Fruit fly (Drosophila melanogaster) whole organism, embryonic: ENCODE measurements around the gene v.
A peak's percentile ranks its signal among the peaks of the same experiment; 100 is the strongest.

Source experiments
- ATbp ChIP-seq: fragments of 200-800 bp; sonication (Bioruptor generic); optimal IDR thresholded peaks from 2 replicates; lab custom pipeline; 2017; ENCODE audit warnings: missing biosample characterization, mild to moderate bottlenecking, missing genetic modification characterization, missing genetic modification reagents
- Asciz ChIP-seq: fragments of 200-800 bp; sonication (Bioruptor generic); optimal IDR thresholded peaks from 2 replicates; lab custom pipeline; 2017; ENCODE audit warnings: missing biosample characterization, mild to moderate bottlenecking, missing genetic modification characterization, missing genetic modification reagents
- CG11504 ChIP-seq: fragments of 200-800 bp; sonication (Bioruptor generic); optimal IDR thresholded peaks from 3 replicates; lab custom pipeline; 2019; ENCODE audit warnings: missing biosample characterization, mild to moderate bottlenecking, missing genetic modification characterization, moderate library complexity
- CG11695 ChIP-seq: fragments of 200-800 bp; sonication (Bioruptor generic); IDR thresholded peaks from 3 replicates; pipeline ENCODE4 v1.3.6; 2022; ENCODE audit warnings: missing biosample characterization, missing genetic modification characterization
- CG13775 ChIP-seq: fragments of 200-800 bp; sonication (Bioruptor generic); optimal IDR thresholded peaks from 3 replicates; lab custom pipeline; 2017; ENCODE audit warnings: missing biosample characterization, mild to moderate bottlenecking, missing genetic modification characterization
- CG13894 ChIP-seq: fragments of 200-800 bp; sonication (Bioruptor generic); optimal IDR thresholded peaks from 3 replicates; lab custom pipeline; 2018; ENCODE audit warnings: missing biosample characterization, mild to moderate bottlenecking, missing genetic modification characterization, moderate library complexity
- CG14710 ChIP-seq: fragments of 200-800 bp; sonication (Bioruptor generic); optimal IDR thresholded peaks from 3 replicates; lab custom pipeline; 2019; ENCODE audit warnings: missing biosample characterization, mild to moderate bottlenecking, missing genetic modification characterization, moderate library complexity
- CG16813 ChIP-seq: fragments of 200-800 bp; sonication (Bioruptor generic); IDR thresholded peaks from 3 replicates; pipeline ENCODE4 v1.3.6; 2022; ENCODE audit warnings: missing biosample characterization, missing genetic modification characterization; ENCODE audit not compliant: partially characterized antibody
- CG17912 ChIP-seq: fragments of 200-800 bp; sonication (Bioruptor generic); optimal IDR thresholded peaks from 2 replicates; lab custom pipeline; 2018; ENCODE audit warnings: missing biosample characterization, mild to moderate bottlenecking, missing genetic modification characterization
- CG30020 ChIP-seq: fragments of 200-800 bp; optimal IDR thresholded peaks from 2 replicates; lab custom pipeline; 2019; ENCODE audit warnings: missing biosample characterization, mild to moderate bottlenecking, missing genetic modification characterization, moderate library complexity
- CG30403 ChIP-seq: fragments of 200-800 bp; sonication (Bioruptor generic); optimal IDR thresholded peaks from 3 replicates; lab custom pipeline; 2016; ENCODE audit warnings: missing biosample characterization, missing genetic modification characterization
- CG31388 ChIP-seq: fragments of 200-800 bp; sonication (Bioruptor generic); optimal IDR thresholded peaks from 2 replicates; lab custom pipeline; 2016; ENCODE audit warnings: missing biosample characterization, missing genetic modification characterization
- CG33557 ChIP-seq: fragments of 200-800 bp; sonication (Bioruptor generic); optimal IDR thresholded peaks from 2 replicates; lab custom pipeline; 2019; ENCODE audit warnings: missing biosample characterization, mild to moderate bottlenecking, missing genetic modification characterization, moderate library complexity
- CG3726 ChIP-seq: fragments of 200-800 bp; sonication (Bioruptor generic); IDR thresholded peaks from 3 replicates; pipeline ENCODE4, ENCODE4 v1.3.6; 2022; ENCODE audit warnings: missing biosample characterization, missing genetic modification characterization
- CG3847 ChIP-seq: fragments of 200-800 bp; sonication (Bioruptor generic); IDR thresholded peaks from 2 replicates; pipeline ENCODE4 v1.3.6; 2022; ENCODE audit warnings: missing biosample characterization, missing genetic modification characterization
- CG4730 ChIP-seq: fragments of 200-800 bp; sonication (Bioruptor generic); IDR thresholded peaks from 2 replicates; pipeline ENCODE4 v1.3.6; 2022; ENCODE audit warnings: missing biosample characterization, missing genetic modification characterization
- CG8388 ChIP-seq: fragments of 200-800 bp; sonication (Bioruptor generic); optimal IDR thresholded peaks from 2 replicates; lab custom pipeline; 2019; ENCODE audit warnings: missing biosample characterization, mild to moderate bottlenecking, missing genetic modification characterization, moderate library complexity
- CG8478 ChIP-seq: fragments of >200 bp; optimal IDR thresholded peaks from 2 replicates; lab custom pipeline; 2018
- CG9609 ChIP-seq: fragments of 200-800 bp; sonication (Bioruptor generic); optimal IDR thresholded peaks from 3 replicates; lab custom pipeline; 2016; ENCODE audit warnings: missing biosample characterization, missing genetic modification characterization
- CG9876 ChIP-seq: fragments of 200-800 bp; sonication (Bioruptor generic); optimal IDR thresholded peaks from 2 replicates; lab custom pipeline; 2016; ENCODE audit warnings: missing biosample characterization, missing genetic modification characterization
- CrebB ChIP-seq: fragments of 200-800 bp; sonication (Bioruptor generic); optimal IDR thresholded peaks from 3 replicates; lab custom pipeline; 2018; ENCODE audit warnings: missing biosample characterization, mild to moderate bottlenecking, missing genetic modification characterization
- D ChIP-seq, 2 experiments: fragments of 200-800 bp in 1 of 2; fragments of >200 bp in 1 of 2; sonication (Bioruptor generic) in 1 of 2; optimal IDR thresholded peaks; 2 replicates in 1 of 2; 3 replicates in 1 of 2; lab custom pipeline; 2017; ENCODE audit warnings: mild to moderate bottlenecking in 1 of 2, missing biosample characterization in 1 of 2, missing genetic modification characterization in 1 of 2, missing genetic modification reagents in 1 of 2
- Doc2 ChIP-seq: fragments of 200-800 bp; sonication (Bioruptor generic); IDR thresholded peaks from 2 replicates; pipeline ENCODE4 v1.3.6; 2022; ENCODE audit warnings: missing biosample characterization, missing genetic modification characterization
- HmgZ ChIP-seq: fragments of 200-800 bp; sonication (Bioruptor generic); optimal IDR thresholded peaks from 2 replicates; lab custom pipeline; 2018; ENCODE audit warnings: missing biosample characterization, mild to moderate bottlenecking, missing genetic modification characterization
- Hmx ChIP-seq: fragments of 200-800 bp; sonication (Bioruptor generic); optimal IDR thresholded peaks from 2 replicates; lab custom pipeline; 2016; ENCODE audit warnings: missing biosample characterization, missing genetic modification characterization
- MBD-R2 ChIP-seq: fragments of 200-800 bp; sonication (Bioruptor generic); IDR thresholded peaks from 2 replicates; pipeline ENCODE4 v1.3.6; 2022; ENCODE audit warnings: missing biosample characterization, missing genetic modification characterization
- NC2β ChIP-seq: fragments of 200-800 bp; sonication (Bioruptor generic); optimal IDR thresholded peaks from 2 replicates; lab custom pipeline; 2016; ENCODE audit warnings: missing biosample characterization, missing genetic modification characterization
- NFAT ChIP-seq: fragments of 200-800 bp; sonication (Bioruptor generic); IDR thresholded peaks from 2 replicates; pipeline ENCODE4 v1.3.6; 2022; ENCODE audit warnings: missing biosample characterization, missing genetic modification characterization
- Nf-YC ChIP-seq: fragments of 200-800 bp; optimal IDR thresholded peaks from 3 replicates; lab custom pipeline; 2019; ENCODE audit warnings: missing biosample characterization, mild to moderate bottlenecking, missing genetic modification characterization, moderate library complexity
- Sox102F ChIP-seq: fragments of 200-800 bp; sonication (Bioruptor generic); optimal IDR thresholded peaks from 2 replicates; lab custom pipeline; 2018; ENCODE audit warnings: missing biosample characterization, mild to moderate bottlenecking, missing genetic modification characterization, moderate library complexity
- Ssrp ChIP-seq: fragments of 200-800 bp; sonication (Bioruptor generic); optimal IDR thresholded peaks from 2 replicates; lab custom pipeline; 2018; ENCODE audit warnings: missing biosample characterization, mild to moderate bottlenecking, missing genetic modification characterization, moderate library complexity
- ac ChIP-seq: fragments of 200-800 bp; sonication (Bioruptor generic); optimal IDR thresholded peaks from 3 replicates; lab custom pipeline; 2017; ENCODE audit warnings: missing biosample characterization, mild to moderate bottlenecking, missing genetic modification characterization
- ara ChIP-seq: fragments of 200-800 bp; sonication (Bioruptor generic); IDR thresholded peaks from 2 replicates; pipeline ENCODE4 v1.3.6; 2022; ENCODE audit warnings: missing biosample characterization, missing genetic modification characterization
- crc ChIP-seq: fragments of 200-800 bp; sonication (Bioruptor generic); optimal IDR thresholded peaks from 2 replicates; lab custom pipeline; 2016; ENCODE audit warnings: missing biosample characterization, missing genetic modification characterization
- dan ChIP-seq: fragments of 200-800 bp; sonication (Bioruptor generic); IDR thresholded peaks from 2 replicates; pipeline ENCODE4 v1.3.6; 2022; ENCODE audit warnings: missing biosample characterization, missing genetic modification characterization
- esg ChIP-seq: fragments of 200-800 bp; sonication (Bioruptor generic); conservative IDR thresholded peaks from 2 replicates; pipeline ENCODE4 v1.3.6; 2022; ENCODE audit warnings: missing biosample characterization, missing genetic modification characterization
- fd96Cb ChIP-seq: fragments of 200-800 bp; sonication (Bioruptor generic); optimal IDR thresholded peaks from 2 replicates; lab custom pipeline; 2018; ENCODE audit warnings: missing biosample characterization, mild to moderate bottlenecking, missing genetic modification characterization, moderate library complexity
- grau ChIP-seq: fragments of 200-800 bp; optimal IDR thresholded peaks from 3 replicates; lab custom pipeline; 2019; ENCODE audit warnings: missing biosample characterization, mild to moderate bottlenecking, missing genetic modification characterization, moderate library complexity
- gsb-n ChIP-seq: fragments of 200-800 bp; sonication (Bioruptor generic); optimal IDR thresholded peaks from 3 replicates; lab custom pipeline; 2018; ENCODE audit warnings: missing biosample characterization, mild to moderate bottlenecking, missing genetic modification characterization
- hb ChIP-seq: fragments of 200-800 bp; sonication (Bioruptor generic); IDR thresholded peaks from 3 replicates; pipeline ENCODE4 v1.3.6; 2022; ENCODE audit warnings: missing biosample characterization, missing genetic modification characterization; ENCODE audit not compliant: partially characterized antibody
- hbn ChIP-seq: fragments of 200-800 bp; sonication (Bioruptor generic); IDR thresholded peaks from 2 replicates; pipeline ENCODE4 v1.3.6; 2022; ENCODE audit warnings: missing biosample characterization, missing genetic modification characterization; ENCODE audit not compliant: partially characterized antibody
- jigr1 ChIP-seq: fragments of 200-800 bp; sonication (Bioruptor generic); IDR thresholded peaks from 3 replicates; pipeline ENCODE4 v1.3.6; 2022; ENCODE audit warnings: missing biosample characterization, missing genetic modification characterization
- lab ChIP-seq: fragments of 200-800 bp; sonication (Bioruptor generic); optimal IDR thresholded peaks from 3 replicates; lab custom pipeline; 2017; ENCODE audit warnings: missing biosample characterization, missing genetic modification characterization, mild to moderate bottlenecking, moderate library complexity, missing genetic modification reagents
- pfk ChIP-seq: fragments of 200-800 bp; sonication (Bioruptor generic); optimal IDR thresholded peaks from 2 replicates; lab custom pipeline; 2018; ENCODE audit warnings: missing biosample characterization, mild to moderate bottlenecking, missing genetic modification characterization, moderate library complexity
- sima ChIP-seq: fragments of 200-800 bp; sonication (Bioruptor generic); optimal IDR thresholded peaks from 2 replicates; lab custom pipeline; 2016; ENCODE audit warnings: missing biosample characterization, missing genetic modification characterization
- slou ChIP-seq: fragments of 200-800 bp; sonication (Bioruptor generic); optimal IDR thresholded peaks from 3 replicates; lab custom pipeline; 2016; ENCODE audit warnings: missing biosample characterization, missing genetic modification characterization
- ssp ChIP-seq: fragments of 200-800 bp; sonication (Bioruptor generic); IDR thresholded peaks from 2 replicates; pipeline ENCODE4 v1.3.6; 2022; ENCODE audit warnings: missing biosample characterization, missing genetic modification characterization
- tgo ChIP-seq: fragments of 200-800 bp; sonication (Bioruptor generic); IDR thresholded peaks from 3 replicates; pipeline ENCODE4 v1.3.6; 2022; ENCODE audit warnings: missing biosample characterization, missing genetic modification characterization
- ttk ChIP-seq: fragments of 200-800 bp; sonication (Bioruptor generic); IDR thresholded peaks from 2 replicates; pipeline ENCODE4 v2.1.2; 2022; ENCODE audit warnings: missing biosample characterization, missing genetic modification characterization

The v gene

DNA sequence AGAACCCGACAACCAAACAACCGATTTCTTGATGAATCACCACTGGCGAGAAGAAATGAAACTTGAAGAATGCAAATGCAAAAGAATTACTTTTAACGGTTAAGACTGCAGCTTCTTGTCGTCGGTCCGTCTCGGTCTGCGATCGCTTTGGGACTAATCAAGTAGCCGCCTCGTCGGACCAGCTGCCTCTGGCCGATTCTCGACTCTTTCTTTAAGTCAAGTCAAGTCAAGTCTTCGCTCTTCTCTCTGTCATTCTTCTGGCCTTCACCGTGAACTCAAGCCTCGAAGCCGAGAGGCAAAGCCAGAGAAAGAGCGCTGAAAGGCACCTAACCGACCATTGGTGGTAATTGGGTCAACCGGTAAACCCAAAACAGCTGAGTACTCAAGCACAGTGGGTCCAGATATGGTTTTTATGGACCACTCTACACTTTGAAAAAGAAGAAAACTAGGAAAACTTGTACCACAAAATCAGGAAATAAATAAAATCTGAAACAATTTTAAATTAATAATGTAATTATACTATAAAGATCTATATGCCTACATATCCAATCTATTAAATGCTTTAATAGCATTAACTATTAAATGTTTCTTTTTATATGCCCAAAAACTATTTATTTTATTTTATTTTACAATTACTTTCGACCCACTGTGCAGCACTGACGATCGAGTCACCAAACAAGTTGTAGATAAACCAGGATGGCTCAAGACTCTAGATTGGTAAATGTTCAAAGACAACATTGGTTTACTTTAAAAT lies 43.4 kb downstream of the v start, which contains the start of gene C901 (continued):
- TF ChIP-seq CG13775 (GFP tag; lab: Kevin White, UChicago) = peak; percentile 19
- peak; percentile 52 for TF ChIP-seq Nf-YC (tag; lab: Kevin White, UChicago)
- TF ChIP-seq CG8478 (lab: Kevin White, UChicago) = no peak
- TF ChIP-seq CG11695 (GFP tag; lab: Robert Waterston, UW) = peak; percentile 79
- peak; percentile 82 for TF ChIP-seq fd96Cb
- peak; percentile 68 for TF ChIP-seq CG30403 (GFP tag; lab: Kevin White, UChicago)
- peak; percentile 79 for TF ChIP-seq grau (tag; lab: Kevin White, UChicago)
- TF ChIP-seq ATbp (GFP tag; lab: Kevin White, UChicago) = peak; percentile 69
- no peak for TF ChIP-seq CG31388 (GFP tag; lab: Kevin White, UChicago)
- TF ChIP-seq Hmx = no peak
- no peak for TF ChIP-seq MBD-R2 (GFP tag; lab: Robert Waterston, UW)
- no peak for TF ChIP-seq pfk (GFP tag; lab: Kevin White, UChicago)
- TF ChIP-seq Asciz = peak; percentile 67
- no peak for TF ChIP-seq slou
- TF ChIP-seq NC2β (GFP tag; lab: Kevin White, UChicago) = no peak
- no peak for TF ChIP-seq CG13894
- no peak for TF ChIP-seq crc (GFP tag; lab: Kevin White, UChicago)
- no peak for TF ChIP-seq dan (GFP tag; lab: Robert Waterston, UW)
- TF ChIP-seq ara = peak; percentile 49; the same call in 1 of the 2 replicates
- TF ChIP-seq CG33557 (GFP tag; lab: Kevin White, UChicago) = peak; percentile 51
- 0 out of 3 replicates have a peak, but pooled peaks have one; percentile 56 for TF ChIP-seq CG3726 (GFP tag; lab: Robert Waterston, UW)
- peak; percentile 28 for TF ChIP-seq HmgZ (tag; lab: Kevin White, UChicago)
- peak; percentile 59 for TF ChIP-seq esg
- no peak for TF ChIP-seq hbn (GFP tag; lab: Robert Waterston, UW)
- peak; percentile 63 for TF ChIP-seq CG4730
- TF ChIP-seq Doc2 = no peak
- peak; percentile 78 for TF ChIP-seq CG8388 (GFP tag; lab: Kevin White, UChicago)
- no peak for TF ChIP-seq hb (GFP tag; lab: Robert Waterston, UW)
- 0 out of 2 replicates have a peak, but pooled peaks have one; percentile 49 for TF ChIP-seq CG3847 (GFP tag; lab: Robert Waterston, UW)
- TF ChIP-seq Ssrp = peak; percentile 80
- TF ChIP-seq CG16813 (GFP tag; lab: Robert Waterston, UW) = no peak
- no peak for TF ChIP-seq NFAT (GFP tag; lab: Robert Waterston, UW)
- TF ChIP-seq CG11504 (tag; lab: Kevin White, UChicago) = peak; percentile 88
- TF ChIP-seq ac (GFP tag; lab: Kevin White, UChicago) = no peak
- TF ChIP-seq jigr1 (GFP tag; lab: Robert Waterston, UW) = peak; percentile 46; the same call in 2 of the 3 replicates
- TF ChIP-seq lab (GFP tag; lab: Kevin White, UChicago) = peak; percentile 54
- TF ChIP-seq CG9876 = no peak
- no peak for TF ChIP-seq D (optimal IDR thresholded peaks at IDR 0.05; lab: Kevin White, UChicago)
- peak; percentile 63 for TF ChIP-seq D (GFP tag; optimal IDR thresholded peaks at IDR 0.05; lab: Kevin White, UChicago)
- peak; percentile 80 for TF ChIP-seq CG14710
- TF ChIP-seq CG30020 (tag; lab: Kevin White, UChicago) = peak; percentile 37
- peak; percentile 12 for TF ChIP-seq CrebB
- TF ChIP-seq CG17912 (GFP tag; lab: Kevin White, UChicago) = no peak
- no peak for TF ChIP-seq sima (GFP tag; lab: Kevin White, UChicago)
- no peak for TF ChIP-seq CG9609 (GFP tag; lab: Kevin White, UChicago)
- peak; percentile 32; the same call in 1 of the 2 replicates for TF ChIP-seq ssp (GFP tag; lab: Robert Waterston, UW)
- TF ChIP-seq Sox102F (GFP tag; lab: Kevin White, UChicago) = peak; percentile 80
- peak; percentile 69 for TF ChIP-seq ttk (GFP tag; lab: Robert Waterston, UW)
- TF ChIP-seq gsb-n = peak; percentile 78
- peak; percentile 67 for TF ChIP-seq tgo (GFP tag; lab: Robert Waterston, UW)
